Fruit fly (Drosophila melanogaster): ENCODE results near the gene CG46244.

CG46244 gene

DNA sequence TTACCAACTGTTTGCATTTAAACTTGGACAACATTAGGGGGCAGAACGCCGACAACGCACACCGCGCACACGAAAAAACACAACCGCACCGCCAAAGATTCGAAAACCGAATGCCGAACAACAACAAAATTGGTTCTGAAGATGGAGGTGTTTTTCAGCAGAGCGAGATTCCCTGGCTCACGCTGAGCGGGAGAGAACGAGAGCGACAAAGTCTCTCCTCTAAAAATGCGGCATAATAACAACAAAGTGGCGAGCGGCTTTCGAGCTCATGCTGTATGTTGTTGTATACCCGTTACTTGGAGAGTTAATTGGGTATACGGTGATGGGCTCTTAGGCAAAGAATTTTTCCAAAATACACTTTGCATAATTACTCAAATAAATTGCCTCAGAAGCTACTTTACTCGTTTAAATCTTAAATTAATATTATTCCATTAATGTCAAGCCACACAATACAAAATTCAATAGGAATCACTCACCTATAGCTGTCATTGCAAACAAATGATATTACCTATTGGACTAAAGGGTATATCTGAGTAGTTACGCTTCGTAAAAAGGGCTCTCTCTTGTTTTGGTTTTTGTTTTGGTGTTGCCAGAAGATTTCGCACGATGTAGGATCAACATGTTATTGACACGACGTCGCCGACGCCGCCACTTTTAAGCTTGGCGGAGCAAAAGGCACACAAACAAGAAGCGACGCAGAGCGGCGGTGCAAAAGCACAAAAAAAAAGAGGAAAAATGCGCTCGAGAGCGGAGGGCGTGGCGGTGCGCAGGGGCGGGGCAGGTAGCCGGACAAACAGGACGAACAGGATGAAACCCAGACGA is 33.7 kb upstream of the CG46244 start:
- no peak for TF ChIP-seq CG12768 (GFP tag; optimal IDR thresholded peaks at IDR 0.05)
- TF ChIP-seq cic (GFP tag; optimal IDR thresholded peaks at IDR 0.05) = no peak
- TF ChIP-seq cnc (optimal IDR thresholded peaks at IDR 0.05) = no peak
- TF ChIP-seq CG14711 (tag; optimal IDR thresholded peaks at IDR 0.05) = peak; percentile 32
- no peak for TF ChIP-seq kay (GFP tag; ENCODE audit: borderline replicate concordance)
- TF ChIP-seq CG5204 (GFP tag; optimal IDR thresholded peaks at IDR 0.05) = no peak
- no peak for TF ChIP-seq CG33017 (tag; optimal IDR thresholded peaks at IDR 0.05)
- TF ChIP-seq ovo (GFP tag; optimal IDR thresholded peaks at IDR 0.05) = peak; percentile 70
- TF ChIP-seq Hr96 (GFP tag; optimal IDR thresholded peaks at IDR 0.05) = no peak
- TF ChIP-seq tj (GFP tag; optimal IDR thresholded peaks at IDR 0.05) = no peak
- no peak for TF ChIP-seq CG1620 (GFP tag; optimal IDR thresholded peaks at IDR 0.05)
- TF ChIP-seq CG7101 (tag; optimal IDR thresholded peaks at IDR 0.05) = peak; percentile 42
- no peak for TF ChIP-seq toe (GFP tag; optimal IDR thresholded peaks at IDR 0.05)
- TF ChIP-seq pad (GFP tag; optimal IDR thresholded peaks at IDR 0.05) = peak; percentile 16
- TF ChIP-seq Mnt (GFP tag; optimal IDR thresholded peaks at IDR 0.05) = no peak
- TF ChIP-seq bab1 (GFP tag; optimal IDR thresholded peaks at IDR 0.05) = peak; percentile 52

DNA sequence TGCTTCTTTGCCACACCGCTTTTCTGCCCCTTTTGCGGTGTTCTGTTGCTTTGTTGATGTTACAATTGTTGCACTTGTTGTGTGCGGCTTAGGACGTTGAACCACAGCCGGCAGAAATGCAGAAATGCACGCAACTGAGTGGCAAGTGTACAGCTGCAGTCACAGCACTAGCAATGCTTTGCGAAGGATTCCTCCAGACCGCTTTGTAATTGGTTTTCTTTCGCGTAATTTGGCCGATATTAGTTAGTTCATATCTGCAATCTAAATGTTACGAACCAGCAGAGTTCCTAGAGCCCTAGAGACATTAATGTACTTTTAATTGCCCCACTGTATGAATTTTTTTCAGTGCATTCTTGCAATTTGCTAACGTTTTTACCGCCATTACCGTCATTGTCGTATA is 32.0 kb upstream of the CG46244 start:
- TF ChIP-seq CG7045 (GFP tag; optimal IDR thresholded peaks at IDR 0.05) = no peak
- no peak for TF ChIP-seq CG5204 (GFP tag; optimal IDR thresholded peaks at IDR 0.05)
- TF ChIP-seq cnc (optimal IDR thresholded peaks at IDR 0.05) = no peak
- no peak for TF ChIP-seq CG7101 (tag; optimal IDR thresholded peaks at IDR 0.05)

DNA sequence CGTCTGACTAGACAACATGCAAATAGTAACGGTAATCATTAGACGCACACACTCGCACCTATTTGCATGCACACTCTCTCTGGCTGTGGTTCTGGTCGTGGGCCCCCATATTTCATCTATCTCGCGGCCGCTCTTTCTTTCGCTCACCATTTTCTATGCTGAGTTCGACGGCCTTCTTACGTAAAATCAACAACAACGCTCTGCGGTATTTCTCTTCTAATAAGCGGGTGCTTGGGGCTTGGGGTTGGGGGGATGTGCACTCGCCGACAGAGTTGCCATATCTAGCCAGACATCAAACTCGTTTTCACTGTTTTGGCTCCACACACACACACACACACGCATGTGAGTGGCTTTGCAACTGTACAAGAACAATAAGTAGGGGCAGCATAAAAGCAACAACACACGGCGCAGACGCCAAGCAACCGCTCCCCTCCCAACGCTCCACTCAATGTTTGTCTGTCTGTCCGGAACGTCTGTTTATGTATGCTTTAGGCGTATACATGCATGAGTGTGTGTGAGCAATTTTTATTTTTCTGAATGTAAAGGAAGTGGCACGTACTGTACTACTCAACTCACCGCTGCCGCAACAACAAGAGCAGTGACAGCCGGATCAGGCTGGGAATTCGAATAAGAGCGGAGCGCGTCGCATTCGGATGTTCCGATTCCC is 31.3 kb upstream of the CG46244 start:
- TF ChIP-seq CG1620 (GFP tag; optimal IDR thresholded peaks at IDR 0.05) (no peak), CG14711 (tag; optimal IDR thresholded peaks at IDR 0.05) (peak; percentile 57), pad (GFP tag; optimal IDR thresholded peaks at IDR 0.05) (peak; percentile 98)

DNA sequence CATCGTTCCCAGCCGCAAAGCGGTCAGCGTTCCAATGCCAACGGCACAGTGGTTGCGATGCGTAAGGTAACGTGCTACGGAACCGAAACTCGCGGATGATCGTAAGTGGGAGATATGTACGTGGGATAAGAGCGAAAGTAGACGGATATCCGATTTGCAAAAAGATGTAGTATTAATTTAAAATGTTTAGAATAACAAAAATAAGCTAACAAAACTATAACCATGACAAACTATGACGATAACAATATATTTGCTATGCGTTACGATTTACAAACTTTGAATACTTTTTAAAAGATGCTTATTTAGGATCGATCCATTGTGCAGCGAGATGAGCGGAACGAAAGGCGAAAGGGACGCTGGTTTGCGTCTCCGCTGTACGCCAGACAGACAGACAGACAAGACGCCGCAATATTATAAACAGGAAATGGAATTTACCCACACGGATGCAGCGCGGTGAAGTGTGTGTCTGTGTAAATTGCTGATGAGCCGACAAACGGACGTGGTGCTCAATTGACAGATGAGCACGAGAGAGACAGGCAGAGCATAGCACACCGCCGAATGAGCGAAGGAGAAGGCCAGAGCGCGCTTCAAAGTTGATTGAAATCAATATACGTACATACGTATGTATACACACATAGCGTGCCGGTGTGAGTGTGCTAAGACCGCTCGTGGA is 30.6 kb upstream of the CG46244 start:
- peak; percentile 40 for TF ChIP-seq Clk (GFP tag; optimal IDR thresholded peaks at IDR 0.05)
- no peak for TF ChIP-seq cic (GFP tag; optimal IDR thresholded peaks at IDR 0.05)
- TF ChIP-seq CG7101 (tag; optimal IDR thresholded peaks at IDR 0.05) = peak; percentile 73
- peak; percentile 61 for TF ChIP-seq CG33017 (tag; optimal IDR thresholded peaks at IDR 0.05)
- TF ChIP-seq CG7045 (GFP tag; optimal IDR thresholded peaks at IDR 0.05) = peak; percentile 83
- peak; percentile 75 for TF ChIP-seq CG12768 (GFP tag; optimal IDR thresholded peaks at IDR 0.05)
- peak; percentile 43 for TF ChIP-seq Mnt (GFP tag; optimal IDR thresholded peaks at IDR 0.05)
- no peak for TF ChIP-seq cnc (optimal IDR thresholded peaks at IDR 0.05)
- TF ChIP-seq bab1 (GFP tag; optimal IDR thresholded peaks at IDR 0.05) = peak; percentile 28
- peak; percentile 69 for TF ChIP-seq CG5204 (GFP tag; optimal IDR thresholded peaks at IDR 0.05)
- peak; percentile 73 for TF ChIP-seq CG14711 (tag; optimal IDR thresholded peaks at IDR 0.05)
- TF ChIP-seq CG1620 (GFP tag; optimal IDR thresholded peaks at IDR 0.05) = peak; percentile 22
- TF ChIP-seq Hr96 (GFP tag; optimal IDR thresholded peaks at IDR 0.05) = peak; percentile 72
- no peak for TF ChIP-seq pad (GFP tag; optimal IDR thresholded peaks at IDR 0.05)
- peak; percentile 79 for TF ChIP-seq tj (GFP tag; optimal IDR thresholded peaks at IDR 0.05)
- TF ChIP-seq kay (GFP tag; ENCODE audit: borderline replicate concordance) = no peak
- TF ChIP-seq toe (GFP tag; optimal IDR thresholded peaks at IDR 0.05) = peak; percentile 68
- peak; percentile 83 for TF ChIP-seq ovo (GFP tag; optimal IDR thresholded peaks at IDR 0.05)
- peak; percentile 66 for TF ChIP-seq CG11617 (GFP tag; optimal IDR thresholded peaks at IDR 0.05)
- no peak for TF ChIP-seq Crg-1 (GFP tag; optimal IDR thresholded peaks at IDR 0.05)

DNA sequence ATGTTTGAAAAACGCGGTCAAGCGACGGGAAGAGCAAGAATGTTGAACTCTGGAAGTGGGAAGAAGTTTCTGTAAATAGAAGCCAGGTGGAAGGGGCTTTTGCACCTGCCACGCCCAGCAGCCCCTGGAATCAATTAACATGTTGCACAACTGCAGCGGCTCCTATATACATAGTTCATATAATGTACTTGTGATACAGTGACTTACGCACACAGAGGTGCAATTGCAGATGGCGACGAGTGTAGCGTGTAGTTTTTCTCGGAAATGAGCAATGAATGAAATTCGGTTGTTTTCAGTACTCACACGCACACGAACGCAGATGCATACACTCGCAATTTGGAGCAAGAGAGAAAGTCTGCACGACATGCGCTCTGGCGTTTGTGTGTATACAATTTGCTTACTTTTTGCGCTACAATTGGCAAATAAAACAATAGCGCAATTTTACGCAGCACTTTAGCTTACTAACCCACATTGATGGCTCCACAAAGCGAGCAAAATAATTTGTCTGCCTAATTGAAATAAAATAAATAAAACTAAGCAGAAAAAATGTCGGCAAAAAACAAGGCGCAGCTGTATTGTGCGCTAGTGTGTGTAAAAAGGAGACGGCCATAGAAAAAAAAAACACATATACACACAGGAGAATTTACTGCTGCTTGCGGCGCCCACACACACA is 29.9 kb upstream of the CG46244 start:
- peak; percentile 5 for TF ChIP-seq CG11617 (GFP tag; optimal IDR thresholded peaks at IDR 0.05)
- peak; percentile 31 for TF ChIP-seq CG33017 (tag; optimal IDR thresholded peaks at IDR 0.05)
- TF ChIP-seq cic (GFP tag; optimal IDR thresholded peaks at IDR 0.05) = peak; percentile 100
- TF ChIP-seq Hr96 (GFP tag; optimal IDR thresholded peaks at IDR 0.05) = peak; percentile 47
- TF ChIP-seq toe (GFP tag; optimal IDR thresholded peaks at IDR 0.05) = peak; percentile 11
- peak; percentile 31 for TF ChIP-seq tj (GFP tag; optimal IDR thresholded peaks at IDR 0.05)
- peak; percentile 40 for TF ChIP-seq Crg-1 (GFP tag; optimal IDR thresholded peaks at IDR 0.05)
- TF ChIP-seq Mnt (GFP tag; optimal IDR thresholded peaks at IDR 0.05) = peak; percentile 60
- no peak for TF ChIP-seq CG1620 (GFP tag; optimal IDR thresholded peaks at IDR 0.05)
- no peak for TF ChIP-seq CG14711 (tag; optimal IDR thresholded peaks at IDR 0.05)

Data from whole organism, adult.